Fruit fly (Drosophila melanogaster) whole organism, embryonic: ENCODE results near the gene CG8560.

Experiments used
- CG10431 ChIP-seq: fragments of 200-800 bp; sonication (Bioruptor generic); optimal IDR thresholded peaks from 3 replicates; lab custom pipeline; 2018; ENCODE audit warnings: missing biosample characterization, mild to moderate bottlenecking, missing genetic modification characterization
- CG11093 ChIP-seq: fragments of 200-800 bp; sonication (Bioruptor generic); IDR thresholded peaks from 3 replicates; pipeline ENCODE4 v1.3.6; 2022; ENCODE audit warnings: missing biosample characterization, missing genetic modification characterization
- CG12299 ChIP-seq: fragments of 200-800 bp; sonication (Bioruptor generic); optimal IDR thresholded peaks from 2 replicates; lab custom pipeline; 2018; ENCODE audit warnings: missing biosample characterization, mild to moderate bottlenecking, missing genetic modification characterization
- CG12391 ChIP-seq: fragments of 200-800 bp; sonication (Bioruptor generic); optimal IDR thresholded peaks from 3 replicates; lab custom pipeline; 2018; ENCODE audit warnings: missing biosample characterization, mild to moderate bottlenecking, missing genetic modification characterization, moderate library complexity
- CG14441 ChIP-seq: fragments of 200-800 bp; sonication (Bioruptor generic); IDR thresholded peaks from 2 replicates; pipeline ENCODE4 v1.3.6; 2022; ENCODE audit warnings: missing biosample characterization, missing genetic modification characterization
- CG15696 ChIP-seq: fragments of 200-800 bp; sonication (Bioruptor generic); optimal IDR thresholded peaks from 2 replicates; lab custom pipeline; 2019; ENCODE audit warnings: missing biosample characterization, mild to moderate bottlenecking, missing genetic modification characterization, moderate library complexity
- CG1603 ChIP-seq: fragments of 200-800 bp; sonication (Bioruptor generic); optimal IDR thresholded peaks from 2 replicates; lab custom pipeline; 2019; ENCODE audit warnings: missing biosample characterization, mild to moderate bottlenecking, missing genetic modification characterization, moderate library complexity
- CG3065 ChIP-seq: fragments of 200-800 bp; sonication (Bioruptor generic); optimal IDR thresholded peaks from 2 replicates; lab custom pipeline; 2016; ENCODE audit warnings: missing biosample characterization, missing genetic modification characterization
- CG31388 ChIP-seq: fragments of 200-800 bp; sonication (Bioruptor generic); optimal IDR thresholded peaks from 2 replicates; lab custom pipeline; 2016; ENCODE audit warnings: missing biosample characterization, missing genetic modification characterization
- CG3847 ChIP-seq: fragments of 200-800 bp; sonication (Bioruptor generic); IDR thresholded peaks from 2 replicates; pipeline ENCODE4 v1.3.6; 2022; ENCODE audit warnings: missing biosample characterization, missing genetic modification characterization
- CG4282 ChIP-seq: fragments of 200-800 bp; sonication (Bioruptor generic); optimal IDR thresholded peaks from 2 replicates; lab custom pipeline; 2016; ENCODE audit warnings: missing biosample characterization, missing genetic modification characterization
- CG4617 ChIP-seq: fragments of 200-800 bp; sonication (Bioruptor generic); optimal IDR thresholded peaks from 3 replicates; lab custom pipeline; 2016; ENCODE audit warnings: missing biosample characterization, missing genetic modification characterization, borderline replicate concordance
- CG6854 ChIP-seq: fragments of 200-800 bp; sonication (Bioruptor generic); optimal IDR thresholded peaks from 3 replicates; lab custom pipeline; 2017; ENCODE audit warnings: missing biosample characterization, mild to moderate bottlenecking, missing genetic modification characterization
- CG7839 ChIP-seq: fragments of 200-800 bp; sonication (Bioruptor generic); optimal IDR thresholded peaks from 3 replicates; lab custom pipeline; 2018; ENCODE audit warnings: missing biosample characterization, mild to moderate bottlenecking, missing genetic modification characterization, moderate library complexity
- CG9727 ChIP-seq: fragments of 200-800 bp; sonication (Bioruptor generic); optimal IDR thresholded peaks from 3 replicates; lab custom pipeline; 2017; ENCODE audit warnings: missing biosample characterization, mild to moderate bottlenecking, missing genetic modification characterization
- CG9876 ChIP-seq: fragments of 200-800 bp; sonication (Bioruptor generic); optimal IDR thresholded peaks from 2 replicates; lab custom pipeline; 2016; ENCODE audit warnings: missing biosample characterization, missing genetic modification characterization
- CG9932 ChIP-seq: fragments of 200-800 bp; sonication (Bioruptor generic); IDR thresholded peaks from 2 replicates; pipeline ENCODE4 v1.3.6; 2022; ENCODE audit warnings: missing biosample characterization, missing genetic modification characterization
- CHES-1-like ChIP-seq: fragments of 200-800 bp; sonication (Bioruptor generic); optimal IDR thresholded peaks from 2 replicates; lab custom pipeline; 2016; ENCODE audit warnings: missing biosample characterization, missing genetic modification characterization
- CTCF ChIP-seq: fragments of 200-800 bp; sonication (Bioruptor generic); optimal IDR thresholded peaks from 2 replicates; lab custom pipeline; 2017; ENCODE audit warnings: missing biosample characterization, mild to moderate bottlenecking, missing genetic modification characterization, moderate library complexity
- D ChIP-seq, 2 experiments: fragments of 200-800 bp in 1 of 2; fragments of >200 bp in 1 of 2; sonication (Bioruptor generic) in 1 of 2; optimal IDR thresholded peaks; 2 replicates in 1 of 2; 3 replicates in 1 of 2; lab custom pipeline; 2017; ENCODE audit warnings: mild to moderate bottlenecking in 1 of 2, missing biosample characterization in 1 of 2, missing genetic modification characterization in 1 of 2, missing genetic modification reagents in 1 of 2
- D19A ChIP-seq: fragments of 200-800 bp; optimal IDR thresholded peaks from 3 replicates; lab custom pipeline; 2019; ENCODE audit warnings: missing biosample characterization, mild to moderate bottlenecking, missing genetic modification characterization, moderate library complexity
- Dp ChIP-seq: fragments of 200-800 bp; sonication (Bioruptor generic); optimal IDR thresholded peaks from 2 replicates; lab custom pipeline; 2018; ENCODE audit warnings: missing biosample characterization, mild to moderate bottlenecking, missing genetic modification characterization, moderate library complexity
- Fer1 ChIP-seq: fragments of 200-800 bp; sonication (Bioruptor generic); optimal IDR thresholded peaks from 2 replicates; lab custom pipeline; 2017; ENCODE audit warnings: missing biosample characterization, mild to moderate bottlenecking, missing genetic modification characterization
- Gug ChIP-seq: fragments of 200-800 bp; sonication (Bioruptor generic); IDR thresholded peaks from 4 replicates; pipeline ENCODE4 v1.3.6; 2022; ENCODE audit warnings: missing biosample characterization, missing genetic modification characterization
- H15 ChIP-seq: fragments of 200-800 bp; sonication (Bioruptor generic); IDR thresholded peaks from 3 replicates; pipeline ENCODE4 v1.3.6; 2022; ENCODE audit warnings: missing biosample characterization, missing genetic modification characterization
- Max ChIP-seq: fragments of 200-800 bp; sonication (Bioruptor generic); optimal IDR thresholded peaks from 2 replicates; lab custom pipeline; 2016; ENCODE audit warnings: missing biosample characterization, mild to moderate bottlenecking, missing genetic modification characterization
- Meics ChIP-seq: fragments of 200-800 bp; sonication (Bioruptor generic); optimal IDR thresholded peaks from 2 replicates; lab custom pipeline; 2017; ENCODE audit warnings: missing biosample characterization, mild to moderate bottlenecking, missing genetic modification characterization
- Taf1 ChIP-seq: fragments of 200-800 bp; sonication (Bioruptor generic); IDR thresholded peaks from 2 replicates; pipeline ENCODE4 v1.3.6; 2022; ENCODE audit warnings: missing biosample characterization, missing genetic modification characterization
- Xbp1 ChIP-seq: fragments of 200-800 bp; sonication (Bioruptor generic); optimal IDR thresholded peaks from 3 replicates; lab custom pipeline; 2016; ENCODE audit warnings: missing biosample characterization, mild to moderate bottlenecking, missing genetic modification characterization
- ase ChIP-seq: fragments of 200-800 bp; sonication (Bioruptor generic); IDR thresholded peaks from 3 replicates; pipeline ENCODE4 v1.3.6; 2022; ENCODE audit warnings: missing biosample characterization, missing genetic modification characterization
- az2 ChIP-seq: fragments of 200-800 bp; sonication (Bioruptor generic); optimal IDR thresholded peaks from 3 replicates; lab custom pipeline; 2016; ENCODE audit warnings: missing biosample characterization, missing genetic modification characterization
- caup ChIP-seq: fragments of 200-800 bp; sonication (Bioruptor generic); optimal IDR thresholded peaks from 3 replicates; lab custom pipeline; 2017; ENCODE audit warnings: missing biosample characterization, mild to moderate bottlenecking, missing genetic modification characterization, moderate library complexity; ENCODE audit not compliant: severe bottlenecking
- chm ChIP-seq: fragments of 200-800 bp; sonication (Bioruptor generic); IDR thresholded peaks from 2 replicates; pipeline ENCODE4 v1.3.6; 2022; ENCODE audit warnings: missing biosample characterization, missing genetic modification characterization
- cwo ChIP-seq: fragments of 200-800 bp; sonication (Bioruptor generic); optimal IDR thresholded peaks from 3 replicates; lab custom pipeline; 2017; ENCODE audit warnings: missing biosample characterization, missing genetic modification characterization, mild to moderate bottlenecking, moderate library complexity, missing genetic modification reagents
- fd96Cb ChIP-seq: fragments of 200-800 bp; sonication (Bioruptor generic); optimal IDR thresholded peaks from 2 replicates; lab custom pipeline; 2018; ENCODE audit warnings: missing biosample characterization, mild to moderate bottlenecking, missing genetic modification characterization, moderate library complexity
- her ChIP-seq: fragments of 200-800 bp; sonication (Bioruptor generic); optimal IDR thresholded peaks from 2 replicates; lab custom pipeline; 2016; ENCODE audit warnings: missing biosample characterization, missing genetic modification characterization
- jing ChIP-seq: fragments of 200-800 bp; sonication (Bioruptor generic); optimal IDR thresholded peaks from 2 replicates; lab custom pipeline; 2018; ENCODE audit warnings: missing biosample characterization, mild to moderate bottlenecking, missing genetic modification characterization
- jumu ChIP-seq: fragments of 200-800 bp; sonication (Bioruptor generic); optimal IDR thresholded peaks from 3 replicates; lab custom pipeline; 2016; ENCODE audit warnings: missing biosample characterization, missing genetic modification characterization
- peb ChIP-seq: fragments of 200-800 bp; sonication (Bioruptor generic); IDR thresholded peaks from 2 replicates; pipeline ENCODE4 v1.3.6; 2022; ENCODE audit warnings: missing biosample characterization, missing genetic modification characterization
- sd ChIP-seq: fragments of 200-800 bp; sonication (Bioruptor generic); optimal IDR thresholded peaks from 3 replicates; lab custom pipeline; 2018; ENCODE audit warnings: missing biosample characterization, mild to moderate bottlenecking, missing genetic modification characterization, moderate library complexity
- seq ChIP-seq: fragments of 200-800 bp; sonication (Bioruptor generic); IDR thresholded peaks from 2 replicates; pipeline ENCODE4 v1.3.6; 2022; ENCODE audit warnings: missing biosample characterization, missing genetic modification characterization
- sna ChIP-seq: fragments of 200-800 bp; sonication (Bioruptor generic); IDR thresholded peaks from 2 replicates; pipeline ENCODE4 v1.3.6; 2022; ENCODE audit warnings: missing biosample characterization, missing genetic modification characterization; ENCODE audit not compliant: partially characterized antibody
- tap ChIP-seq: fragments of 200-800 bp; optimal IDR thresholded peaks from 3 replicates; lab custom pipeline; 2019; ENCODE audit warnings: missing biosample characterization, mild to moderate bottlenecking, missing genetic modification characterization, moderate library complexity
- tna ChIP-seq: fragments of 200-800 bp; sonication (Bioruptor generic); IDR thresholded peaks from 2 replicates; pipeline ENCODE4 v1.3.6; 2022; ENCODE audit warnings: missing biosample characterization, missing genetic modification characterization; ENCODE audit not compliant: partially characterized antibody
- tup ChIP-seq: fragments of 200-800 bp; sonication (Bioruptor generic); optimal IDR thresholded peaks from 2 replicates; lab custom pipeline; 2016; ENCODE audit warnings: missing biosample characterization, mild to moderate bottlenecking, missing genetic modification characterization, moderate library complexity
- vvl ChIP-seq: fragments of 200-800 bp; sonication (Bioruptor generic); IDR thresholded peaks from 2 replicates; pipeline ENCODE4 v1.3.6; 2022; ENCODE audit warnings: missing biosample characterization, missing genetic modification characterization
- zen ChIP-seq: fragments of 200-800 bp; sonication (Bioruptor generic); optimal IDR thresholded peaks from 3 replicates; lab custom pipeline; 2018; ENCODE audit warnings: missing biosample characterization, mild to moderate bottlenecking, missing genetic modification characterization, moderate library complexity
- zen2 ChIP-seq: fragments of 200-800 bp; sonication (Bioruptor generic); IDR thresholded peaks from 3 replicates; pipeline ENCODE4 v1.3.6; 2022; ENCODE audit warnings: missing biosample characterization, missing genetic modification characterization; ENCODE audit not compliant: partially characterized antibody

The CG8560 gene

dm6 chr3L:7356386-7357117 is 47.4 kb downstream of the CG8560 start, which contains the start of gene CTCF (continued):
- TF ChIP-seq Meics (GFP tag; lab: Kevin White, UChicago) (peak; percentile 77), Fer1 (GFP tag; lab: Kevin White, UChicago) (peak; percentile 62), tap (tag; lab: Kevin White, UChicago) (peak; percentile 12), zen2 (GFP tag; lab: Robert Waterston, UW) (peak; percentile 37; the same call in 1 of the 3 replicates), sd (tag; lab: Kevin White, UChicago) (peak; percentile 64), peb (peak; percentile 43; the same call in 1 of the 2 replicates), cwo (GFP tag; lab: Kevin White, UChicago) (no peak), jumu (GFP tag; lab: Kevin White, UChicago) (peak; percentile 54), CHES-1-like (GFP tag; lab: Kevin White, UChicago) (peak; percentile 30), CG14441 (GFP tag; lab: Robert Waterston, UW) (peak; percentile 53), CG1603 (tag; lab: Kevin White, UChicago) (peak; percentile 69), Dp (GFP tag; lab: Kevin White, UChicago) (peak; percentile 51), chm (GFP tag; lab: Robert Waterston, UW) (no peak), CG11093 (GFP tag; lab: Robert Waterston, UW) (0 out of 3 replicates have a peak, but pooled peaks have one; percentile 25), jing (GFP tag; lab: Kevin White, UChicago) (no peak), Taf1 (no peak), ase (GFP tag; lab: Robert Waterston, UW) (0 out of 3 replicates have a peak, but pooled peaks have one; percentile 38), CG12299 (tag; lab: Kevin White, UChicago) (no peak), tup (no peak), her (GFP tag; lab: Kevin White, UChicago) (peak; percentile 20), CG3847 (GFP tag; lab: Robert Waterston, UW) (0 out of 2 replicates have a peak, but pooled peaks have one; percentile 6), CG31388 (GFP tag; lab: Kevin White, UChicago) (no peak), caup (GFP tag; lab: Kevin White, UChicago) (peak; percentile 23), CG4282 (GFP tag; lab: Kevin White, UChicago) (no peak), D (optimal IDR thresholded peaks at IDR 0.05; lab: Kevin White, UChicago) (peak; percentile 58), D (GFP tag; optimal IDR thresholded peaks at IDR 0.05; lab: Kevin White, UChicago) (peak; percentile 1), D19A (tag; lab: Kevin White, UChicago) (peak; percentile 41), fd96Cb (tag; lab: Kevin White, UChicago) (peak; percentile 25), CG15696 (tag; lab: Kevin White, UChicago) (peak; percentile 38), Gug (GFP tag; lab: Robert Waterston, UW) (peak; percentile 6; the same call in 1 of the 4 replicates), CG6854 (GFP tag; lab: Kevin White, UChicago) (no peak), H15 (GFP tag; lab: Robert Waterston, UW) (peak; percentile 41; the same call in 1 of the 3 replicates), seq (0 out of 2 replicates have a peak, but pooled peaks have one; percentile 8), Max (GFP tag; lab: Kevin White, UChicago) (peak; percentile 73), CTCF (GFP tag; lab: Kevin White, UChicago) (peak; percentile 100), zen (tag; lab: Kevin White, UChicago) (peak; percentile 18), vvl (GFP tag; lab: Robert Waterston, UW) (peak; percentile 24; the same call in 1 of the 2 replicates), CG12391 (peak; percentile 43), CG3065 (no peak), CG7839 (tag; lab: Kevin White, UChicago) (peak; percentile 53), CG9876 (GFP tag; lab: Kevin White, UChicago) (peak; percentile 36), tna (GFP tag; lab: Robert Waterston, UW) (peak; percentile 61; the same call in 1 of the 2 replicates), az2 (GFP tag; lab: Kevin White, UChicago) (peak; percentile 31), CG4617 (peak; percentile 94), sna (peak; percentile 77), CG10431 (peak; percentile 51), CG9727 (peak; percentile 55), Xbp1 (GFP tag; lab: Kevin White, UChicago) (peak; percentile 57), CG9932 (GFP tag; lab: Robert Waterston, UW) (peak; percentile 43)
